Worm (Caenorhabditis elegans) whole organism, L2 larva: ENCODE measurements around the gene F11A5.18.

Experiments
- ZK546.5 ChIP-seq: sonication (generic microtip); optimal IDR thresholded peaks from 2 replicates; lab custom pipeline; 2017; ENCODE audit warnings: missing biosample characterization, missing genetic modification characterization
- nhr-77 ChIP-seq: fragments of 150-350 bp; optimal IDR thresholded peaks from 2 replicates; lab custom pipeline; 2014; ENCODE audit warnings: missing biosample characterization, missing genetic modification characterization
- unc-39 ChIP-seq: fragments of 150-350 bp; optimal IDR thresholded peaks from 2 replicates; lab custom pipeline; 2014; ENCODE audit warnings: missing biosample characterization, missing genetic modification characterization

DNA sequence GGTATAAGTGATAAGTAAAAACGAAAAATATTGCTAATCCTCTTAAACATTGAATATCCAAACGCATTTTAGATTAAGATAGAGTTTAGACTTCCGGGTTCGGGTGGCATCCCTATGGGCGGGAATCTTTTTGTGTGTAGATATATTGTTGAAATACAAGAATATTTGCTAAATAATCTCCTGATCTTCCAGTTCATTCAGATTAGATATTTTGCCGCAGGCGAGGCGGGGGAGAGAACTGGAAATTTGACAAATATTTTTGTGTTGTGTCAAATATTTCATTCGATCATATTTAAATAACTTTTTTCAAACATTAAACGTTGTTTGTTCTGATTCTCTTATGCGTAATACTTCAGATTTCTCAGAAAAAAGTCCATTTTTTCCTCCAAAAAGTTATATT lies 7.1 kb downstream of the F11A5.18 start, which contains the start of gene oac-15:
- TF ChIP-seq ZK546.5 (tag; lab: Kevin White, UChicago) (no peak), nhr-77 (tag; lab: Kevin White, UChicago) (no peak), unc-39 (tag; lab: Kevin White, UChicago) (no peak)
